Worm (Caenorhabditis elegans) whole organism, L4/young adult: Measurements from ENCODE around the gene ZK354.8.

Source experiments
- W03F9.2 ChIP-seq: fragments of 150-350 bp; optimal IDR thresholded peaks from 2 replicates; lab custom pipeline; 2014; ENCODE audit warnings: missing biosample characterization, missing genetic modification characterization
- dao-5 ChIP-seq: sonication (generic microtip); optimal IDR thresholded peaks from 2 replicates; lab custom pipeline; 2016; ENCODE audit warnings: missing genotype, missing genetic modification characterization, moderate library complexity, missing compliant biosample characterization
- him-1 ChIP-seq: sonication (generic microtip); optimal IDR thresholded peaks from 2 replicates; lab custom pipeline; 2016; ENCODE audit warnings: missing genotype, missing genetic modification reagents, missing genetic modification characterization, missing compliant biosample characterization

DNA sequence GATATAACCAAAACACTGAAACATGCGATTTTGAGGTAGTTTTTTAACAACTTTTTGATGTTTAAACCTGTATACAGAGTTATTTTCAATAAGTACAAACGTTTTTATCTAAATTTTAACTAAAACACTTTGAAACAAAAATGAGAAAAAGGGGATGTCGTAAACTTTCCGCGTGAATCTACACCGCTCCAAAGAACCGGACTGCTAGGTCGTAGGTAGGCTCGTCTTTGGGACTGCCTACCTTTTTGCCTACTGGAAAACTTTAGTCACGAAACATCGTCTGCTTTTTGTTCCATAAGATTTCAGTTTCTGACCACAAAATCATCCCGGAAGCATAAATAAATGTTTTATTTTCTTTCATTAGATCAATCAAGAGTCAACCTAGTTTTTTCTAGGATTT is 14.7 kb downstream of the ZK354.8 start:
- TF ChIP-seq W03F9.2 (no peak), him-1 (no peak), dao-5 (no peak)
